Fruit fly (Drosophila melanogaster) whole organism, embryonic: ENCODE data around the gene Eh.

ENCODE experiments used
- B-H1 ChIP-seq: fragments of 200-800 bp; sonication (Bioruptor generic); IDR thresholded peaks from 3 replicates; pipeline ENCODE4 v1.3.6; 2022; ENCODE audit warnings: missing biosample characterization, missing genetic modification characterization
- CG10321 ChIP-seq: fragments of 200-800 bp; sonication (Bioruptor generic); IDR thresholded peaks from 2 replicates; pipeline ENCODE4 v1.3.6; 2022; ENCODE audit warnings: missing biosample characterization, missing genetic modification characterization
- CG10543 ChIP-seq: fragments of 200-800 bp; sonication (Bioruptor generic); optimal IDR thresholded peaks from 3 replicates; lab custom pipeline; 2017; ENCODE audit warnings: missing biosample characterization, mild to moderate bottlenecking, missing genetic modification characterization, moderate library complexity
- CG12071 ChIP-seq: fragments of 200-800 bp; sonication (Bioruptor generic); optimal IDR thresholded peaks from 3 replicates; lab custom pipeline; 2018; ENCODE audit warnings: missing biosample characterization, mild to moderate bottlenecking, missing genetic modification characterization
- CG12744 ChIP-seq: fragments of 200-800 bp; sonication (Bioruptor generic); optimal IDR thresholded peaks from 2 replicates; lab custom pipeline; 2016; ENCODE audit warnings: missing biosample characterization, missing genetic modification characterization
- CG16815 ChIP-seq: fragments of 200-800 bp; sonication (Bioruptor generic); optimal IDR thresholded peaks from 3 replicates; lab custom pipeline; 2017; ENCODE audit warnings: missing biosample characterization, mild to moderate bottlenecking, missing genetic modification characterization
- CG17186 ChIP-seq: fragments of 200-800 bp; sonication (Bioruptor generic); optimal IDR thresholded peaks from 3 replicates; lab custom pipeline; 2017; ENCODE audit warnings: missing biosample characterization, missing genetic modification reagents, missing genetic modification characterization
- CG1792 ChIP-seq: fragments of 200-800 bp; sonication (Bioruptor generic); optimal IDR thresholded peaks from 2 replicates; lab custom pipeline; 2016; ENCODE audit warnings: missing biosample characterization, missing genetic modification characterization
- CG18011 ChIP-seq: fragments of 200-800 bp; sonication (Bioruptor generic); optimal IDR thresholded peaks from 2 replicates; lab custom pipeline; 2017; ENCODE audit warnings: missing biosample characterization, missing genetic modification characterization, mild to moderate bottlenecking, moderate library complexity, missing genotype
- CG18476 ChIP-seq: fragments of 200-800 bp; sonication (Bioruptor generic); optimal IDR thresholded peaks from 2 replicates; lab custom pipeline; 2016; ENCODE audit warnings: missing biosample characterization, mild to moderate bottlenecking, missing genetic modification characterization
- CG2199 ChIP-seq: fragments of 200-800 bp; sonication (Bioruptor generic); IDR thresholded peaks from 3 replicates; pipeline ENCODE4 v1.3.6; 2022; ENCODE audit warnings: missing biosample characterization, missing genetic modification characterization
- CG3407 ChIP-seq: fragments of 200-800 bp; sonication (Bioruptor generic); optimal IDR thresholded peaks from 2 replicates; lab custom pipeline; 2018; ENCODE audit warnings: missing biosample characterization, mild to moderate bottlenecking, missing genetic modification characterization
- CG4282 ChIP-seq: fragments of 200-800 bp; sonication (Bioruptor generic); optimal IDR thresholded peaks from 2 replicates; lab custom pipeline; 2016; ENCODE audit warnings: missing biosample characterization, missing genetic modification characterization
- CG4360 ChIP-seq: fragments of 200-800 bp; sonication (Bioruptor generic); IDR thresholded peaks from 2 replicates; pipeline ENCODE4 v1.3.6; 2022; ENCODE audit warnings: missing biosample characterization, missing genetic modification characterization
- CG5245 ChIP-seq: fragments of 200-800 bp; sonication (Bioruptor generic); optimal IDR thresholded peaks from 3 replicates; lab custom pipeline; 2016; ENCODE audit warnings: missing biosample characterization, missing genetic modification characterization
- CG7271 ChIP-seq: fragments of 200-800 bp; sonication (Bioruptor generic); optimal IDR thresholded peaks from 2 replicates; lab custom pipeline; 2018; ENCODE audit warnings: missing biosample characterization, mild to moderate bottlenecking, missing genetic modification characterization, moderate library complexity
- CG8290 ChIP-seq, 3 experiments: fragments of 200-800 bp; sonication (Bioruptor generic); optimal IDR thresholded peaks; 2 replicates each; lab custom pipeline; 2016 to 2019; ENCODE audit warnings: missing biosample characterization in 3 of 3, missing genetic modification characterization in 3 of 3, mild to moderate bottlenecking in 2 of 3, moderate library complexity in 1 of 3
- CG8924 ChIP-seq: fragments of 200-800 bp; optimal IDR thresholded peaks from 3 replicates; lab custom pipeline; 2019; ENCODE audit warnings: missing biosample characterization, mild to moderate bottlenecking, missing genetic modification characterization, moderate library complexity
- CG9215 ChIP-seq: fragments of 200-800 bp; sonication (Bioruptor generic); IDR thresholded peaks from 2 replicates; pipeline ENCODE4 v1.3.6; 2022; ENCODE audit warnings: missing biosample characterization, missing genetic modification characterization
- CG9437 ChIP-seq: fragments of 200-800 bp; sonication (Bioruptor generic); optimal IDR thresholded peaks from 2 replicates; lab custom pipeline; 2018; ENCODE audit warnings: missing biosample characterization, mild to moderate bottlenecking, missing genetic modification characterization
- CG9797 ChIP-seq: fragments of 200-800 bp; sonication (Bioruptor generic); optimal IDR thresholded peaks from 3 replicates; lab custom pipeline; 2018; ENCODE audit warnings: missing biosample characterization, mild to moderate bottlenecking, missing genetic modification characterization
- D ChIP-seq, 2 experiments: fragments of 200-800 bp in 1 of 2; fragments of >200 bp in 1 of 2; sonication (Bioruptor generic) in 1 of 2; optimal IDR thresholded peaks; 2 replicates in 1 of 2; 3 replicates in 1 of 2; lab custom pipeline; 2017; ENCODE audit warnings: mild to moderate bottlenecking in 1 of 2, missing biosample characterization in 1 of 2, missing genetic modification characterization in 1 of 2, missing genetic modification reagents in 1 of 2
- Deaf1 ChIP-seq: fragments of 200-800 bp; optimal IDR thresholded peaks from 3 replicates; lab custom pipeline; 2019; ENCODE audit warnings: missing biosample characterization, mild to moderate bottlenecking, missing genetic modification characterization, moderate library complexity
- Dek ChIP-seq: fragments of 200-800 bp; sonication (Bioruptor generic); optimal IDR thresholded peaks from 3 replicates; lab custom pipeline; 2019; ENCODE audit warnings: missing biosample characterization, mild to moderate bottlenecking, missing genetic modification characterization, moderate library complexity
- Dip3 ChIP-seq: fragments of 200-800 bp; sonication (Bioruptor generic); optimal IDR thresholded peaks from 3 replicates; lab custom pipeline; 2016; ENCODE audit warnings: missing biosample characterization, missing genetic modification characterization
- ERR ChIP-seq: fragments of 200-800 bp; sonication (Bioruptor generic); optimal IDR thresholded peaks from 2 replicates; lab custom pipeline; 2016; ENCODE audit warnings: missing biosample characterization, missing genetic modification characterization
- Eip74EF ChIP-seq, 2 experiments: fragments of 200-800 bp in 1 of 2; fragments of >200 bp in 1 of 2; sonication (Bioruptor generic) in 1 of 2; optimal IDR thresholded peaks; 2 replicates each; lab custom pipeline; 2017 to 2019; ENCODE audit warnings: missing biosample characterization in 2 of 2, missing genetic modification characterization in 2 of 2, mild to moderate bottlenecking in 1 of 2, moderate library complexity in 1 of 2
- Ets65A ChIP-seq: fragments of 200-800 bp; sonication (Bioruptor generic); peaks from one replicate; lab custom pipeline; 2016; ENCODE audit warnings: missing biosample characterization, missing genetic modification characterization
- GATAe ChIP-seq: fragments of 200-800 bp; sonication (Bioruptor generic); conservative IDR thresholded peaks from 2 replicates; pipeline ENCODE4 v1.3.6; 2022; ENCODE audit warnings: missing biosample characterization, missing genetic modification characterization
- Hr3 ChIP-seq: fragments of 200-800 bp; sonication (Bioruptor generic); optimal IDR thresholded peaks from 3 replicates; lab custom pipeline; 2016; ENCODE audit warnings: missing biosample characterization, missing genetic modification characterization
- Hr78 ChIP-seq, 2 experiments: fragments of 200-800 bp in 1 of 2; fragments of >200 bp in 1 of 2; sonication (Bioruptor generic) in 1 of 2; optimal IDR thresholded peaks; 2 replicates each; lab custom pipeline; 2017 to 2019; ENCODE audit warnings: missing biosample characterization in 2 of 2, missing genetic modification characterization in 2 of 2, mild to moderate bottlenecking in 1 of 2, moderate library complexity in 1 of 2
- NK7.1 ChIP-seq: fragments of 200-800 bp; sonication (Bioruptor generic); optimal IDR thresholded peaks from 3 replicates; lab custom pipeline; 2016; ENCODE audit warnings: missing biosample characterization, missing genetic modification characterization
- Nf-YA ChIP-seq: fragments of 200-800 bp; sonication (Bioruptor generic); IDR thresholded peaks from 2 replicates; pipeline ENCODE4 v1.3.6; 2022; ENCODE audit warnings: missing biosample characterization, missing genetic modification characterization
- Nf-YB ChIP-seq: fragments of 200-800 bp; sonication (Bioruptor generic); optimal IDR thresholded peaks from 3 replicates; lab custom pipeline; 2019; ENCODE audit warnings: missing biosample characterization, mild to moderate bottlenecking, missing genetic modification characterization, moderate library complexity
- NfI ChIP-seq: fragments of 200-800 bp; sonication (Bioruptor generic); optimal IDR thresholded peaks from 3 replicates; lab custom pipeline; 2018; ENCODE audit warnings: missing biosample characterization, mild to moderate bottlenecking, missing genetic modification characterization, moderate library complexity
- Spps ChIP-seq: fragments of 200-800 bp; sonication (Bioruptor generic); optimal IDR thresholded peaks from 2 replicates; lab custom pipeline; 2018; ENCODE audit warnings: missing biosample characterization, mild to moderate bottlenecking, missing genetic modification characterization
- ase ChIP-seq: fragments of 200-800 bp; sonication (Bioruptor generic); IDR thresholded peaks from 3 replicates; pipeline ENCODE4 v1.3.6; 2022; ENCODE audit warnings: missing biosample characterization, missing genetic modification characterization
- bowl ChIP-seq: fragments of 200-800 bp; sonication (Bioruptor generic); IDR thresholded peaks from 2 replicates; pipeline ENCODE4 v1.3.6; 2022; ENCODE audit warnings: missing biosample characterization, missing genetic modification characterization
- dpn ChIP-seq, 2 experiments: fragments of 200-800 bp; sonication (Bioruptor generic); optimal IDR thresholded peaks; 3 replicates each; lab custom pipeline; 2016; ENCODE audit warnings: missing biosample characterization in 2 of 2, missing genetic modification characterization in 2 of 2
- eve ChIP-seq, 2 experiments: fragments of >200 bp; optimal IDR thresholded peaks; 2 replicates each; lab custom pipeline; 2017; ENCODE audit warnings: missing biosample characterization in 2 of 2, missing genetic modification characterization in 2 of 2
- grau ChIP-seq: fragments of 200-800 bp; optimal IDR thresholded peaks from 3 replicates; lab custom pipeline; 2019; ENCODE audit warnings: missing biosample characterization, mild to moderate bottlenecking, missing genetic modification characterization, moderate library complexity
- hb ChIP-seq: fragments of 200-800 bp; sonication (Bioruptor generic); IDR thresholded peaks from 3 replicates; pipeline ENCODE4 v1.3.6; 2022; ENCODE audit warnings: missing biosample characterization, missing genetic modification characterization; ENCODE audit not compliant: partially characterized antibody
- mam ChIP-seq: fragments of 200-800 bp; sonication (Bioruptor generic); optimal IDR thresholded peaks from 3 replicates; lab custom pipeline; 2016; ENCODE audit warnings: missing biosample characterization, missing genetic modification characterization
- pb ChIP-seq: fragments of 200-800 bp; sonication (Bioruptor generic); optimal IDR thresholded peaks from 3 replicates; lab custom pipeline; 2016; ENCODE audit warnings: missing biosample characterization, missing genetic modification characterization
- pros ChIP-seq: fragments of 200-800 bp; sonication (Bioruptor generic); optimal IDR thresholded peaks from 3 replicates; lab custom pipeline; 2019; ENCODE audit warnings: missing biosample characterization, mild to moderate bottlenecking, missing genetic modification characterization, moderate library complexity
- pzg ChIP-seq: fragments of 200-800 bp; sonication (Bioruptor generic); optimal IDR thresholded peaks from 3 replicates; lab custom pipeline; 2018; ENCODE audit warnings: missing biosample characterization, mild to moderate bottlenecking, missing genetic modification characterization, moderate library complexity
- slou ChIP-seq: fragments of 200-800 bp; sonication (Bioruptor generic); optimal IDR thresholded peaks from 3 replicates; lab custom pipeline; 2016; ENCODE audit warnings: missing biosample characterization, missing genetic modification characterization
- tio ChIP-seq: fragments of 200-800 bp; sonication (Bioruptor generic); optimal IDR thresholded peaks from 2 replicates; lab custom pipeline; 2017; ENCODE audit warnings: missing biosample characterization, missing genetic modification characterization, inconsistent platforms
- tup ChIP-seq: fragments of 200-800 bp; sonication (Bioruptor generic); optimal IDR thresholded peaks from 2 replicates; lab custom pipeline; 2016; ENCODE audit warnings: missing biosample characterization, mild to moderate bottlenecking, missing genetic modification characterization, moderate library complexity
- zen2 ChIP-seq: fragments of 200-800 bp; sonication (Bioruptor generic); IDR thresholded peaks from 3 replicates; pipeline ENCODE4 v1.3.6; 2022; ENCODE audit warnings: missing biosample characterization, missing genetic modification characterization; ENCODE audit not compliant: partially characterized antibody

Gene Eh

dm6 chr3R:17400675-17401118, 48.0 kb downstream of the Eh start (continued):
- TF ChIP-seq NfI (GFP tag; lab: Kevin White, UChicago) (no peak), pzg (GFP tag; lab: Kevin White, UChicago) (no peak), Spps (tag; lab: Kevin White, UChicago) (no peak), CG1792 (peak; percentile 27), Dip3 (GFP tag; lab: Kevin White, UChicago) (no peak), pb (GFP tag; lab: Kevin White, UChicago) (peak; percentile 41), tio (GFP tag; lab: Kevin White, UChicago) (no peak), mam (GFP tag; lab: Kevin White, UChicago) (no peak), CG10321 (GFP tag; lab: Robert Waterston, UW) (no peak), CG5245 (peak; percentile 36), Hr78 (GFP tag; optimal IDR thresholded peaks at IDR 0.05; lab: Kevin White, UChicago) (no peak), Deaf1 (peak; percentile 8), bowl (no peak), CG9215 (GFP tag; lab: Robert Waterston, UW) (no peak), slou (GFP tag; lab: Kevin White, UChicago) (no peak), dpn (GFP tag; optimal IDR thresholded peaks at IDR 0.05; lab: Kevin White, UChicago) (no peak), B-H1 (GFP tag; lab: Robert Waterston, UW) (no peak), CG9437 (GFP tag; lab: Kevin White, UChicago) (no peak), CG3407 (GFP tag; lab: Kevin White, UChicago) (no peak), zen2 (GFP tag; lab: Robert Waterston, UW) (no peak), CG7271 (tag; lab: Kevin White, UChicago) (no peak), CG8290 (GFP tag; optimal IDR thresholded peaks at IDR 0.05; lab: Kevin White, UChicago) (no peak), CG8290 (tag; optimal IDR thresholded peaks at IDR 0.05; lab: Kevin White, UChicago) (no peak), CG4282 (GFP tag; lab: Kevin White, UChicago) (no peak), CG17186 (no peak), Hr3 (no peak), Nf-YB (GFP tag; lab: Kevin White, UChicago) (no peak), ase (no peak), pros (GFP tag; lab: Kevin White, UChicago) (no peak), D (optimal IDR thresholded peaks at IDR 0.05; lab: Kevin White, UChicago) (no peak), D (GFP tag; optimal IDR thresholded peaks at IDR 0.05; lab: Kevin White, UChicago) (peak; percentile 67), GATAe (GFP tag; lab: Robert Waterston, UW) (no peak), CG10543 (GFP tag; lab: Kevin White, UChicago) (no peak), CG16815 (GFP tag; lab: Kevin White, UChicago) (no peak), CG8924 (tag; lab: Kevin White, UChicago) (no peak), CG12744 (GFP tag; lab: Kevin White, UChicago) (no peak), grau (no peak), tup (no peak), Dek (tag; lab: Kevin White, UChicago) (no peak), CG9797 (GFP tag; lab: Kevin White, UChicago) (no peak), CG18011 (no peak), CG2199 (GFP tag; lab: Robert Waterston, UW) (no peak), CG4360 (GFP tag; lab: Robert Waterston, UW) (no peak), ERR (GFP tag; lab: Kevin White, UChicago) (no peak), CG12071 (GFP tag; lab: Kevin White, UChicago) (peak; percentile 50), eve (GFP tag; optimal IDR thresholded peaks at IDR 0.05; lab: Kevin White, UChicago) (peak in 1 of 2 experiments; percentile 61), NK7.1 (GFP tag; lab: Kevin White, UChicago) (no peak), Nf-YA (GFP tag; lab: Robert Waterston, UW) (no peak), hb (GFP tag; lab: Robert Waterston, UW) (no peak), Eip74EF (GFP tag; optimal IDR thresholded peaks at IDR 0.05; lab: Kevin White, UChicago) (peak in 1 of 2 experiments; percentile 81), CG18476 (GFP tag; lab: Kevin White, UChicago) (no peak), Ets65A (GFP tag; lab: Kevin White, UChicago) (peak; percentile 92)
